Worm (Caenorhabditis elegans): ENCODE measurements around the gene hsp-4.

hsp-4 gene

DNA sequence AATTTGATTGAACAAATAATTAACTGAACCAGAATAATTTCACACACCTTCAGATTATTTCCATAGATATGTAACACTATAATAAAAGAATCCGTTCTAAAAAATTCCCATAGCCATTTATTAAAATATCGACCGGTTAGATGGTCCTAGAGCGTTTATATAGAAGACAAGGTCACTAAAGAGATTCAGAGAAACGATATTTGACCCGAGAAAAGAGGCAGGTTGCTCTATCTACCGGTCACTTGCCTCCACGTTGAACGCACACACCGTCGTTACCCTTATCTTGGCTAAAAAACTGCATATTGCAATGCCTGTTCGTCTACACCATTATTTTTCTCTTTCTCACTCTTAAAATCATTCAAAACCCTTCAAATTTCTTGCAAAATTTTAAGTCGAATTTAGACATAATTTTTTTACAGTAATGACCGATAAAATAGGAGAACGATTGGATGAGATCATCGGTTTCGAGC is 28.7 kb upstream of the hsp-4 start, which contains the start of gene C07D10.5:
Gene C07D10.5 (plus strand): TSS at position 420 of the 470 bp plus-strand sequence.
- TF ChIP-seq nhr-2 (tag; optimal IDR thresholded peaks at IDR 0.05): peak; percentile 90
- no peak for TF ChIP-seq mls-2 (tag; optimal IDR thresholded peaks at IDR 0.05)
- TF ChIP-seq lin-32 (GFP tag; optimal IDR thresholded peaks at IDR 0.05): no peak
- peak; percentile 25 for TF ChIP-seq ceh-39 (tag; optimal IDR thresholded peaks at IDR 0.05)
- TF ChIP-seq M03D4.4 (tag; optimal IDR thresholded peaks at IDR 0.05): no peak
- TF ChIP-seq mep-1 (tag; optimal IDR thresholded peaks at IDR 0.05): no peak
- no peak for TF ChIP-seq lsy-2 (tag; optimal IDR thresholded peaks at IDR 0.05)
- TF ChIP-seq ham-2 (GFP tag; optimal IDR thresholded peaks at IDR 0.05): no peak
- no peak for TF ChIP-seq pha-4 (tag; optimal IDR thresholded peaks at IDR 0.05)
- no peak for TF ChIP-seq ztf-11 (tag; optimal IDR thresholded peaks at IDR 0.05)

ce11 chrII:7379021-7379420 is 26.6 kb upstream of the hsp-4 start, which contains the start of gene C07D10.6:
Gene C07D10.6 (plus strand): TSS chrII:7379321.
- TF ChIP-seq bed-3 (GFP tag; optimal IDR thresholded peaks at IDR 0.05) (no peak), snpc-4 (tag; optimal IDR thresholded peaks at IDR 0.05) (no peak), tbx-8 (GFP tag; optimal IDR thresholded peaks at IDR 0.05) (no peak), ceh-83 (GFP tag; optimal IDR thresholded peaks at IDR 0.05) (no peak), mep-1 (tag; optimal IDR thresholded peaks at IDR 0.05) (no peak)

ce11 chrII:7374980-7375379 is 22.5 kb upstream of the hsp-4 start, which contains the start of gene F43E2.1:
Gene F43E2.1 (plus strand): TSS chrII:7375280.
- TF ChIP-seq ham-2 (GFP tag; optimal IDR thresholded peaks at IDR 0.05) (no peak), cnd-1 (tag; optimal IDR thresholded peaks at IDR 0.05) (no peak), mep-1 (tag; optimal IDR thresholded peaks at IDR 0.05) (no peak), ces-1 (GFP tag; optimal IDR thresholded peaks at IDR 0.05) (no peak), sem-2 (GFP tag; optimal IDR thresholded peaks at IDR 0.05) (no peak)

DNA sequence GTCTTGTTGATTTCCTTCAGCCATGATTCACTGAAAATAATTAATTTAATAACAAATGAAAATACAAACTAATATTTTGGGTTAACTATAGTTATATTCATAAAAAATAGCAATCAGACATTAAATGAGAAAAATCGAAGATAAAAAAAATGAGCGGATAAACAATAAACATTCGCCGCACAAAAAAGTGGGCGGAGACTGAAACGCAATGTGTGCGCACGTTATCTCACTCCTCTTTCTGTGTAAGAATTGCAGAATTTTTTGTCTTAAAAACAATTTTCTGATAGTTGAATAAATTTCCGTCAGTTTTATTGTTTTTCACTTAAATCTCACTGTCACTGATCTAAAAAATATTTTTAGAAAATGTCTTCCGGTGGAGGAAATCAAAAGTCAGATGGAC is 21.7 kb upstream of the hsp-4 start, which contains the start of the genes mtch-1 and rpb-4:
Gene mtch-1 (minus strand): TSS at position 24 of the 400 bp plus-strand sequence.
Gene rpb-4 (plus strand): TSS at position 353 of the 400 bp plus-strand sequence.
- no peak for TF ChIP-seq nhr-76 (tag; optimal IDR thresholded peaks at IDR 0.05)
- peak; percentile 21 for TF ChIP-seq hlh-1 (tag; optimal IDR thresholded peaks at IDR 0.05)
- TF ChIP-seq unc-62 (GFP tag; optimal IDR thresholded peaks at IDR 0.05): no peak
- TF ChIP-seq nhr-237 (tag; optimal IDR thresholded peaks at IDR 0.05): no peak
- no peak for TF ChIP-seq unc-120 (tag; optimal IDR thresholded peaks at IDR 0.05; ENCODE audit: poor library complexity, severe bottlenecking)
- TF ChIP-seq ceh-43 (GFP tag; optimal IDR thresholded peaks at IDR 0.05): no peak
- no peak for TF ChIP-seq M03D4.4 (tag; optimal IDR thresholded peaks at IDR 0.05)
- TF ChIP-seq ceh-83 (GFP tag; optimal IDR thresholded peaks at IDR 0.05): no peak
- no peak for TF ChIP-seq nhr-2 (tag; optimal IDR thresholded peaks at IDR 0.05)
- no peak for TF ChIP-seq ztf-11 (tag; optimal IDR thresholded peaks at IDR 0.05)
- no peak for TF ChIP-seq sptf-1 (tag; optimal IDR thresholded peaks at IDR 0.05)
- no peak for TF ChIP-seq pha-4 (tag; optimal IDR thresholded peaks at IDR 0.05)
- no peak for TF ChIP-seq lin-13 (tag; optimal IDR thresholded peaks at IDR 0.05)
- TF ChIP-seq ces-1 (GFP tag; optimal IDR thresholded peaks at IDR 0.05): peak; percentile 3
- no peak for TF ChIP-seq flh-1 (GFP tag; optimal IDR thresholded peaks at IDR 0.05)
- no peak for TF ChIP-seq nhr-12 (tag; optimal IDR thresholded peaks at IDR 0.05)
- TF ChIP-seq snpc-4 (tag; optimal IDR thresholded peaks at IDR 0.05): no peak
- TF ChIP-seq sem-2 (GFP tag; optimal IDR thresholded peaks at IDR 0.05): no peak
- TF ChIP-seq ham-2 (GFP tag; optimal IDR thresholded peaks at IDR 0.05): no peak
- no peak for TF ChIP-seq tbx-8 (GFP tag; optimal IDR thresholded peaks at IDR 0.05)
- no peak for TF ChIP-seq zip-8 (tag; optimal IDR thresholded peaks at IDR 0.05)
- no peak for TF ChIP-seq nhr-28 (tag; optimal IDR thresholded peaks at IDR 0.05)
- no peak for TF ChIP-seq lin-32 (GFP tag; optimal IDR thresholded peaks at IDR 0.05)
- no peak for TF ChIP-seq elt-3 (tag; optimal IDR thresholded peaks at IDR 0.05)
- no peak for TF ChIP-seq blmp-1 (tag; optimal IDR thresholded peaks at IDR 0.05)
- no peak for TF ChIP-seq ceh-39 (tag; optimal IDR thresholded peaks at IDR 0.05)
- TF ChIP-seq cnd-1 (tag; optimal IDR thresholded peaks at IDR 0.05): no peak
- no peak for TF ChIP-seq elt-1 (tag; optimal IDR thresholded peaks at IDR 0.05; ENCODE audit: borderline replicate concordance, insufficient read depth)
- TF ChIP-seq bed-3 (GFP tag; optimal IDR thresholded peaks at IDR 0.05): no peak
- TF ChIP-seq mep-1 (tag; optimal IDR thresholded peaks at IDR 0.05): peak; percentile 58
- no peak for TF ChIP-seq mab-5 (tag; optimal IDR thresholded peaks at IDR 0.05)
- no peak for TF ChIP-seq unc-39 (tag; optimal IDR thresholded peaks at IDR 0.05)
- no peak for TF ChIP-seq mls-2 (tag; optimal IDR thresholded peaks at IDR 0.05)
- TF ChIP-seq drap-1 (GFP tag; optimal IDR thresholded peaks at IDR 0.05): no peak
- TF ChIP-seq lsy-2 (tag; optimal IDR thresholded peaks at IDR 0.05): peak; percentile 29
